Worm (Caenorhabditis elegans): ENCODE measurements around the gene fbxc-50.

Gene fbxc-50

ce11 chrII:3247556-3247955 lies 367 bp downstream of the fbxc-50 start:
- TF ChIP-seq aly-2 (tag; optimal IDR thresholded peaks at IDR 0.05) (no peak), set-16 (GFP tag; IDR thresholded peaks at IDR 0.05) (peak; percentile 58; the same call in 1 of the 2 replicates), lin-29 (GFP tag; IDR thresholded peaks at IDR 0.05) (no peak)

- TF ChIP-seq nhr-102 (tag; optimal IDR thresholded peaks at IDR 0.05) (peak; percentile 41), tra-1 (GFP tag; IDR thresholded peaks at IDR 0.05) (peak; percentile 66; the same call in 1 of the 2 replicates), jun-1 (tag; optimal IDR thresholded peaks at IDR 0.05) (peak; percentile 12), nhr-28 (tag; optimal IDR thresholded peaks at IDR 0.05) (peak; percentile 95), R02D3.7 (tag; optimal IDR thresholded peaks at IDR 0.05) (no peak), dmd-6 (GFP tag; IDR thresholded peaks at IDR 0.05) (peak; percentile 92), pqm-1 (tag; optimal IDR thresholded peaks at IDR 0.05) (peak; percentile 84), F49E8.2 (tag; optimal IDR thresholded peaks at IDR 0.05; ENCODE audit: borderline replicate concordance) (no peak), lin-38 (GFP tag; IDR thresholded peaks at IDR 0.05) (0 out of 2 replicates have a peak, but pooled peaks have one; percentile 12), rbr-2 (tag; optimal IDR thresholded peaks at IDR 0.05) (no peak), php-3 (GFP tag; IDR thresholded peaks at IDR 0.05) (peak; percentile 96), aha-1 (tag) (peak; percentile 62), dve-1 (tag; optimal IDR thresholded peaks at IDR 0.05; ENCODE audit: insufficient read depth) (peak; percentile 87), T26A8.4 (GFP tag; IDR thresholded peaks at IDR 0.05) (no peak), nhr-77 (tag; optimal IDR thresholded peaks at IDR 0.05) (peak; percentile 65), mxl-3 (GFP tag; optimal IDR thresholded peaks at IDR 0.05) (peak; percentile 62), unc-62 (GFP tag; optimal IDR thresholded peaks at IDR 0.05 in 1 of 2) (peak in 1 of 2 experiments; percentile 80), unc-62 (tag; optimal IDR thresholded peaks at IDR 0.05) (no peak), daf-16 (GFP tag; optimal IDR thresholded peaks at IDR 0.05) (no peak), daf-16 (tag; optimal IDR thresholded peaks at IDR 0.05) (peak; percentile 77), hlh-11 (tag; optimal IDR thresholded peaks at IDR 0.05) (peak; percentile 84), nhr-48 (tag; optimal IDR thresholded peaks at IDR 0.05) (peak; percentile 37), lin-29 (GFP tag; IDR thresholded peaks at IDR 0.05) (no peak), F26F4.8 (GFP tag; conservative IDR thresholded peaks at IDR 0.05) (no peak), arid-1 (GFP tag; conservative IDR thresholded peaks at IDR 0.05) (no peak), hlh-30 (tag; optimal IDR thresholded peaks at IDR 0.05; ENCODE audit: insufficient read depth) (peak; percentile 2), lin-1 (GFP tag; IDR thresholded peaks at IDR 0.05) (peak; percentile 77; the same call in 1 of the 2 replicates), mes-2 (tag; optimal IDR thresholded peaks at IDR 0.05; ENCODE audit: poor library complexity, severe bottlenecking) (peak; percentile 14), ztf-7 (tag; optimal IDR thresholded peaks at IDR 0.05) (no peak)
Observed at ce11 chrII:3245836-3246235, 2.1 kb downstream of the fbxc-50 start, which contains the start of gene C17F4.7. Gene C17F4.7 (minus strand): TSS chrII:3246015.

ce11 chrII:3244758-3245157 lies 3.2 kb downstream of the fbxc-50 start:
- TF ChIP-seq zfp-2 (tag; optimal IDR thresholded peaks at IDR 0.05) (no peak), hlh-11 (tag; optimal IDR thresholded peaks at IDR 0.05) (peak; percentile 10), unc-130 (GFP tag; optimal IDR thresholded peaks at IDR 0.05) (no peak), arid-1 (GFP tag; conservative IDR thresholded peaks at IDR 0.05) (no peak), ama-1 (optimal IDR thresholded peaks at IDR 0.05) (no peak), pqm-1 (tag; optimal IDR thresholded peaks at IDR 0.05) (peak; percentile 79), gei-8 (GFP tag; optimal IDR thresholded peaks at IDR 0.05) (no peak), mep-1 (tag; optimal IDR thresholded peaks at IDR 0.05) (no peak), skn-1 (tag; optimal IDR thresholded peaks at IDR 0.05) (no peak), nhr-10 (tag; optimal IDR thresholded peaks at IDR 0.05) (no peak), saeg-2 (GFP tag; IDR thresholded peaks at IDR 0.05) (0 out of 2 replicates have a peak, but pooled peaks have one; percentile 24), T26A8.4 (GFP tag; IDR thresholded peaks at IDR 0.05) (no peak), spr-1 (tag; optimal IDR thresholded peaks at IDR 0.05) (no peak), unc-62 (GFP tag; optimal IDR thresholded peaks at IDR 0.05 in 1 of 2) (no peak), unc-62 (tag; optimal IDR thresholded peaks at IDR 0.05) (no peak), zip-2 (tag; optimal IDR thresholded peaks at IDR 0.05) (no peak), sdz-12 (GFP tag; optimal IDR thresholded peaks at IDR 0.05) (no peak), dmd-6 (GFP tag; IDR thresholded peaks at IDR 0.05) (peak; percentile 58), madf-5 (GFP tag; IDR thresholded peaks at IDR 0.05) (no peak), tag-97 (GFP tag; IDR thresholded peaks at IDR 0.05) (no peak), daf-16 (GFP tag; optimal IDR thresholded peaks at IDR 0.05) (no peak), daf-16 (tag; optimal IDR thresholded peaks at IDR 0.05) (no peak), unc-39 (tag; optimal IDR thresholded peaks at IDR 0.05) (no peak), nhr-41 (GFP tag; IDR thresholded peaks at IDR 0.05) (no peak), lim-7 (GFP tag; IDR thresholded peaks at IDR 0.05) (no peak), T20F7.1 (GFP tag; optimal IDR thresholded peaks at IDR 0.05) (no peak), lin-1 (GFP tag; IDR thresholded peaks at IDR 0.05) (no peak), ctbp-1 (GFP tag; IDR thresholded peaks at IDR 0.05) (no peak)
